Worm (Caenorhabditis elegans) whole organism, L2 larva: ENCODE results near the gene znf-782.

Source experiments
- C34F6.9 ChIP-seq: fragments of 150-350 bp; optimal IDR thresholded peaks from 2 replicates; lab custom pipeline; 2014; ENCODE audit warnings: missing biosample characterization, missing genetic modification characterization
- F13H6.1 ChIP-seq: sonication (generic microtip); optimal IDR thresholded peaks from 2 replicates; lab custom pipeline; 2016; ENCODE audit warnings: missing genetic modification characterization, missing compliant biosample characterization
- R02D3.7 ChIP-seq: fragments of 150-350 bp; optimal IDR thresholded peaks from 2 replicates; lab custom pipeline; 2014; ENCODE audit warnings: missing biosample characterization, missing genetic modification characterization
- alr-1 ChIP-seq: fragments of 150-350 bp; optimal IDR thresholded peaks from 2 replicates; lab custom pipeline; 2014; ENCODE audit warnings: missing biosample characterization, missing genetic modification characterization
- aly-2 ChIP-seq: fragments of 150-350 bp; optimal IDR thresholded peaks from 2 replicates; lab custom pipeline; 2014; ENCODE audit warnings: missing biosample characterization, missing genetic modification characterization
- ama-1 ChIP-seq: fragments of 150-350 bp; optimal IDR thresholded peaks from 2 replicates; lab custom pipeline; 2018; ENCODE audit warnings: inconsistent platforms
- blmp-1 ChIP-seq: sonication (generic microtip); optimal IDR thresholded peaks from 2 replicates; lab custom pipeline; 2017; ENCODE audit warnings: missing genetic modification characterization, mild to moderate bottlenecking, missing compliant biosample characterization, antibody characterized with exemption, moderate library complexity; ENCODE audit not compliant: insufficient read depth
- ceh-16 ChIP-seq: fragments of 150-350 bp; optimal IDR thresholded peaks from 2 replicates; lab custom pipeline; 2014; ENCODE audit warnings: missing biosample characterization, missing genetic modification characterization
- ceh-82 ChIP-seq: fragments of 150-350 bp; optimal IDR thresholded peaks from 2 replicates; lab custom pipeline; 2014; ENCODE audit warnings: missing biosample characterization, missing genetic modification characterization
- crh-2 ChIP-seq: sonication (generic microtip); optimal IDR thresholded peaks from 2 replicates; lab custom pipeline; 2017; ENCODE audit warnings: missing biosample characterization, missing genetic modification characterization
- dmd-4 ChIP-seq: sonication (generic microtip); optimal IDR thresholded peaks from 2 replicates; lab custom pipeline; 2017; ENCODE audit warnings: missing biosample characterization, missing genetic modification characterization
- egl-27 ChIP-seq: sonication (generic microtip); optimal IDR thresholded peaks from 3 replicates; lab custom pipeline; 2017; ENCODE audit warnings: missing biosample characterization, missing genetic modification reagents, missing genetic modification characterization
- elt-1 ChIP-seq: fragments of 150-350 bp; optimal IDR thresholded peaks from 2 replicates; lab custom pipeline; 2014; ENCODE audit warnings: missing biosample characterization, missing genetic modification characterization
- fos-1 ChIP-seq: fragments of 150-350 bp; optimal IDR thresholded peaks from 2 replicates; lab custom pipeline; 2014; ENCODE audit warnings: missing biosample characterization, missing genetic modification characterization
- gmeb-1 ChIP-seq: fragments of 150-350 bp; optimal IDR thresholded peaks from 2 replicates; lab custom pipeline; 2014; ENCODE audit warnings: missing biosample characterization, missing genetic modification characterization
- lin-11 ChIP-seq: fragments of 150-350 bp; sonication (generic microtip); optimal IDR thresholded peaks from 2 replicates; lab custom pipeline; 2014; ENCODE audit warnings: missing biosample characterization, missing genetic modification characterization, inconsistent platforms, mixed read lengths
- lin-13 ChIP-seq: fragments of 150-350 bp; optimal IDR thresholded peaks from 2 replicates; lab custom pipeline; 2014; ENCODE audit warnings: missing biosample characterization, missing genetic modification reagents, missing genetic modification characterization
- lin-39 ChIP-seq: fragments of 150-350 bp; optimal IDR thresholded peaks from 2 replicates; lab custom pipeline; 2014; ENCODE audit warnings: missing biosample characterization, missing genetic modification reagents, missing genetic modification characterization
- lsy-2 ChIP-seq, 2 experiments: fragments of 150-350 bp in 1 of 2; sonication (generic microtip) in 1 of 2; optimal IDR thresholded peaks; 2 replicates each; lab custom pipeline; 2014 to 2017; ENCODE audit warnings: missing biosample characterization in 2 of 2, missing genetic modification characterization in 2 of 2
- mab-5 ChIP-seq: fragments of 150-350 bp; optimal IDR thresholded peaks from 2 replicates; lab custom pipeline; 2014; ENCODE audit warnings: missing biosample characterization, missing genetic modification characterization
- mdl-1 ChIP-seq, 2 experiments: fragments of 150-350 bp in 1 of 2; sonication (generic microtip) in 1 of 2; optimal IDR thresholded peaks; 2 replicates each; lab custom pipeline; 2017; ENCODE audit warnings: missing biosample characterization in 2 of 2, missing genetic modification characterization in 2 of 2
- nhr-10 ChIP-seq: sonication (generic microtip); optimal IDR thresholded peaks from 2 replicates; lab custom pipeline; 2017; ENCODE audit warnings: missing biosample characterization, missing genetic modification characterization
- nhr-11 ChIP-seq: fragments of 150-350 bp; optimal IDR thresholded peaks from 2 replicates; lab custom pipeline; 2014; ENCODE audit warnings: missing biosample characterization, missing genetic modification characterization
- nhr-12 ChIP-seq: fragments of 150-350 bp; optimal IDR thresholded peaks from 2 replicates; lab custom pipeline; 2014; ENCODE audit warnings: missing biosample characterization, missing genetic modification characterization
- nhr-129 ChIP-seq: fragments of 150-350 bp; optimal IDR thresholded peaks from 2 replicates; lab custom pipeline; 2014; ENCODE audit warnings: missing biosample characterization, missing genetic modification characterization
- nhr-21 ChIP-seq: fragments of 150-350 bp; optimal IDR thresholded peaks from 2 replicates; lab custom pipeline; 2014; ENCODE audit warnings: missing biosample characterization, missing genetic modification characterization
- nhr-23 ChIP-seq: fragments of 150-350 bp; optimal IDR thresholded peaks from 2 replicates; lab custom pipeline; 2014; ENCODE audit warnings: missing biosample characterization, missing genetic modification reagents, missing genetic modification characterization
- nhr-237 ChIP-seq: fragments of 150-350 bp; optimal IDR thresholded peaks from 2 replicates; lab custom pipeline; 2014; ENCODE audit warnings: missing biosample characterization, missing genetic modification characterization
- nhr-25 ChIP-seq: fragments of 150-350 bp; sonication (generic microtip); optimal IDR thresholded peaks from 3 replicates; lab custom pipeline; 2014; ENCODE audit warnings: missing biosample characterization, missing genetic modification characterization
- nhr-6 ChIP-seq: fragments of 150-350 bp; optimal IDR thresholded peaks from 2 replicates; lab custom pipeline; 2014; ENCODE audit warnings: missing biosample characterization, missing genetic modification characterization
- nhr-77 ChIP-seq: fragments of 150-350 bp; optimal IDR thresholded peaks from 2 replicates; lab custom pipeline; 2014; ENCODE audit warnings: missing biosample characterization, missing genetic modification characterization
- peb-1 ChIP-seq: fragments of 150-350 bp; optimal IDR thresholded peaks from 2 replicates; lab custom pipeline; 2014; ENCODE audit warnings: missing biosample characterization, missing genetic modification characterization
- sem-4 ChIP-seq: fragments of 150-350 bp; optimal IDR thresholded peaks from 2 replicates; lab custom pipeline; 2014; ENCODE audit warnings: missing biosample characterization, missing genetic modification reagents, missing genetic modification characterization
- skn-1 ChIP-seq: sonication (generic microtip); optimal IDR thresholded peaks from 2 replicates; lab custom pipeline; 2017; ENCODE audit warnings: missing biosample characterization, missing genetic modification characterization
- sma-3 ChIP-seq: sonication (generic microtip); optimal IDR thresholded peaks from 2 replicates; lab custom pipeline; 2016; ENCODE audit warnings: missing genetic modification reagents, missing genetic modification characterization, missing compliant biosample characterization
- sma-9 ChIP-seq, 2 experiments: fragments of 150-350 bp in 1 of 2; sonication (generic microtip) in 1 of 2; optimal IDR thresholded peaks; 2 replicates each; lab custom pipeline; 2014 to 2016; ENCODE audit warnings: missing genetic modification characterization in 2 of 2, mild to moderate bottlenecking in 1 of 2, missing biosample characterization in 1 of 2, missing compliant biosample characterization in 1 of 2, missing genetic modification reagents in 1 of 2, moderate library complexity in 1 of 2
- snpc-4 ChIP-seq: fragments of 150-350 bp; optimal IDR thresholded peaks from 2 replicates; lab custom pipeline; 2014; ENCODE audit warnings: missing biosample characterization, missing genetic modification characterization
- unc-39 ChIP-seq: fragments of 150-350 bp; optimal IDR thresholded peaks from 2 replicates; lab custom pipeline; 2014; ENCODE audit warnings: missing biosample characterization, missing genetic modification characterization
- unc-55 ChIP-seq: fragments of 150-350 bp; sonication (generic microtip); optimal IDR thresholded peaks from 3 replicates; lab custom pipeline; 2014; ENCODE audit warnings: missing biosample characterization, missing genetic modification reagents, missing genetic modification characterization
- unc-62 ChIP-seq: fragments of 150-350 bp; optimal IDR thresholded peaks from 2 replicates; lab custom pipeline; 2014; ENCODE audit warnings: missing biosample characterization, missing genetic modification reagents, missing genetic modification characterization
- zag-1 ChIP-seq: fragments of 150-350 bp; optimal IDR thresholded peaks from 2 replicates; lab custom pipeline; 2014; ENCODE audit warnings: missing biosample characterization, missing genetic modification characterization
- ztf-1 ChIP-seq: fragments of 200-800 bp; sonication (Bioruptor generic); conservative IDR thresholded peaks from 2 replicates; pipeline ENCODE4 v1.3.6; 2022; ENCODE audit warnings: missing genetic modification characterization, missing compliant biosample characterization
- ztf-11 ChIP-seq: sonication (generic microtip); optimal IDR thresholded peaks from 2 replicates; lab custom pipeline; 2017; ENCODE audit warnings: missing biosample characterization, missing genetic modification characterization
- ztf-4 ChIP-seq: fragments of 150-350 bp; optimal IDR thresholded peaks from 2 replicates; lab custom pipeline; 2014; ENCODE audit warnings: missing biosample characterization, missing genetic modification characterization

znf-782 gene

DNA sequence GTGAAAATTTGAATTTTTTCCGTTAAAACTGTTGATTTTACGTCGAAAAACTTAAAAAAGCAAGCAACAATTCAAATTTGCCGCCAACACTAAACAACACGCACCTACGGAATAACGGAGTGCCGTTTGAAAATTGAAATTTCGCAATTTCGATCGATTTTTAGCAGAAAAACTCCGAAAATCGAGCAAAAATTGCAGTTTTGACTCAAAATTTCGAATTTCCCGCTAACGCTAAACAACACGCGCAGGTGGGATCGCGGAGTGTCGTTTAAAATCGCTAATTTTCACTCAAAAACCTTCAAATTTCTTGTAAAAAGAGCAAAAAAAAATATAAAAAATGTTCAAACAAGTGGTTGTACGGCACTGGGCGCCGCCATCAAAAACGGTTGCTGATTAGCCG is 8.8 kb downstream of the znf-782 start:
- TF ChIP-seq lin-13 (GFP tag; lab: Kevin White, UChicago) (no peak), lin-11 (tag; lab: Kevin White, UChicago) (no peak), egl-27 (tag; lab: Kevin White, UChicago) (no peak), peb-1 (tag; lab: Kevin White, UChicago) (no peak), mab-5 (tag; lab: Kevin White, UChicago) (no peak)
- TF ChIP-seq, all 48 proteins: peak for 0

DNA sequence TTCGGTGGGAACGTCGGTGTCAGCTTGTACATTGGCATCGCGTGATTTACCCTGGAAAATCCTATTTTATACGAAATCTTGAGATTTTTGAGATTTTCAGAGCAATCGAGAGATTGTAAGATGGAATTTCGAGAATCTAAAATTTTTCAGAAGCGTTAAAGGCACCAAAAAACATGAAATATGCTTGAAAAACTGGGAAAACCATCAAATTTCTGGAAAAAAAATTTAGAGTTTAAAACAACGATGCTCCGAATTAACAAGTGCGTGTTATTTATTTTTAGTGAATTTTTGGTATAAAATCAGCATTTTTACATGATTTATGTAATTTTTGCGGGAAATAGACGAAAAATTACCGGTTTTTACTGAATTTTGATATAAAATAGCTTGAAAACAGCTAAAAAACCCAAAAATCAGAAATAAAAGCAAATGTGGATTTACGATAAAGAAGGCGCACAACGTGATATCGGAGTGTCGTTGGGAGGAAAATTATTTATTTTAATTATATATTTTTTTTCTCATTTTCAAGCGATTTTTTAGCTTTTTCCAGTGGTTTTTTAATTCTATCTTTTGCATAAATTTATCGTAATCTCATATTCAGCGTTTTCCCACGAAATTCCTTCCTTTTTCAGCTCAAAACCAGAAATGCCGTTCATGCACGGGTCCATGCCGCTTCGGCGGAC is 10.9 kb downstream of the znf-782 start, which contains the start of the genes Y55F3AM.13 and mrps-25:
Gene Y55F3AM.13 (minus strand): TSS at position 51 of the 680 bp plus-strand sequence.
Gene mrps-25 (plus strand): TSS at position 630 of the 680 bp plus-strand sequence.
- no peak for TF ChIP-seq unc-39
- TF ChIP-seq ceh-16 (tag; lab: Kevin White, UChicago): no peak
- no peak for TF ChIP-seq lin-11 (tag; lab: Kevin White, UChicago)
- TF ChIP-seq C34F6.9 (tag; lab: Kevin White, UChicago): peak; percentile 45
- TF ChIP-seq unc-55: peak; percentile 68
- TF ChIP-seq fos-1: no peak
- no peak for TF ChIP-seq nhr-237
- no peak for TF ChIP-seq sem-4 (tag; lab: Kevin White, UChicago)
- no peak for TF ChIP-seq F13H6.1 (tag; lab: Kevin White, UChicago)
- no peak for TF ChIP-seq sma-9 (GFP tag; optimal IDR thresholded peaks at IDR 0.05; lab: Kevin White, UChicago)
- TF ChIP-seq sma-9 (tag; optimal IDR thresholded peaks at IDR 0.05; lab: Kevin White, UChicago): no peak
- TF ChIP-seq mdl-1 (tag; optimal IDR thresholded peaks at IDR 0.05; lab: Kevin White, UChicago): no peak
- no peak for TF ChIP-seq ztf-4 (tag; lab: Kevin White, UChicago)
- no peak for TF ChIP-seq egl-27 (tag; lab: Kevin White, UChicago)
- peak; percentile 48 for TF ChIP-seq sma-3
- TF ChIP-seq unc-62: no peak
- no peak for TF ChIP-seq elt-1 (tag; lab: Kevin White, UChicago)
- no peak for TF ChIP-seq ztf-11 (tag; lab: Kevin White, UChicago)
- TF ChIP-seq nhr-77: no peak
- TF ChIP-seq skn-1: no peak
- no peak for TF ChIP-seq lin-39
- no peak for TF ChIP-seq aly-2 (tag; lab: Kevin White, UChicago)
- peak; percentile 26 for TF ChIP-seq crh-2 (tag; lab: Kevin White, UChicago)
- peak; percentile 63 for TF ChIP-seq gmeb-1 (tag; lab: Kevin White, UChicago)
- TF ChIP-seq nhr-11: no peak
- no peak for TF ChIP-seq ama-1 (lab: Kevin White, UChicago)
- no peak for TF ChIP-seq ceh-82 (tag; lab: Kevin White, UChicago)
- no peak for TF ChIP-seq nhr-23 (tag; lab: Kevin White, UChicago)
- peak; percentile 48 for TF ChIP-seq nhr-25 (tag; lab: Kevin White, UChicago)
- TF ChIP-seq nhr-21: no peak
- TF ChIP-seq alr-1 (tag; lab: Kevin White, UChicago): no peak
- no peak for TF ChIP-seq zag-1 (tag; lab: Kevin White, UChicago)
- TF ChIP-seq snpc-4: no peak
- peak; percentile 90 for TF ChIP-seq R02D3.7 (tag; lab: Kevin White, UChicago)
- no peak for TF ChIP-seq ztf-1
- no peak for TF ChIP-seq dmd-4 (tag; lab: Kevin White, UChicago)
- TF ChIP-seq peb-1 (tag; lab: Kevin White, UChicago): no peak
- no peak for TF ChIP-seq nhr-6
- TF ChIP-seq lin-13 (GFP tag; lab: Kevin White, UChicago): peak; percentile 5
- TF ChIP-seq blmp-1: no peak
- peak; percentile 9 to 75 for TF ChIP-seq lsy-2 (tag; optimal IDR thresholded peaks at IDR 0.05; lab: Kevin White, UChicago)
- no peak for TF ChIP-seq nhr-10
- TF ChIP-seq nhr-129 (tag; lab: Kevin White, UChicago): no peak
- no peak for TF ChIP-seq nhr-12 (tag; lab: Kevin White, UChicago)
- TF ChIP-seq, all 48 proteins: peak for 9
